Worm (Caenorhabditis elegans) whole organism, L1 larva: ENCODE results near the gene srh-44.

Experiments used
- C04F5.9 ChIP-seq: sonication (generic microtip); optimal IDR thresholded peaks from 2 replicates; lab custom pipeline; 2016; ENCODE audit warnings: missing genetic modification characterization, missing compliant biosample characterization
- Y116A8C.19 ChIP-seq: sonication (generic microtip); optimal IDR thresholded peaks from 2 replicates; lab custom pipeline; 2016; ENCODE audit warnings: missing compliant biosample characterization, missing genetic modification characterization, borderline replicate concordance
- aly-2 ChIP-seq: fragments of 150-350 bp; optimal IDR thresholded peaks from 2 replicates; lab custom pipeline; 2014; ENCODE audit warnings: missing biosample characterization, missing genetic modification characterization
- ama-1 ChIP-seq: fragments of 150-350 bp; optimal IDR thresholded peaks from 2 replicates; lab custom pipeline; 2014
- blmp-1 ChIP-seq: fragments of 150-350 bp; optimal IDR thresholded peaks from 2 replicates; lab custom pipeline; 2014; ENCODE audit warnings: missing biosample characterization, missing genetic modification characterization
- ceh-63 ChIP-seq: fragments of 200-800 bp; sonication (Bioruptor generic); optimal IDR thresholded peaks from 2 replicates; lab custom pipeline; 2018; ENCODE audit warnings: mild to moderate bottlenecking, missing genetic modification characterization, missing compliant biosample characterization
- ceh-8 ChIP-seq: fragments of 200-800 bp; sonication (Bioruptor generic); optimal IDR thresholded peaks from 2 replicates; lab custom pipeline; 2018; ENCODE audit warnings: mild to moderate bottlenecking, missing genetic modification characterization, moderate library complexity, missing compliant biosample characterization
- ceh-88 ChIP-seq: fragments of 200-800 bp; sonication (Bioruptor generic); IDR thresholded peaks from 2 replicates; pipeline ENCODE4 v1.3.6; 2022; ENCODE audit warnings: missing genetic modification characterization, missing compliant biosample characterization
- ceh-90 ChIP-seq: sonication (generic microtip); optimal IDR thresholded peaks from 2 replicates; lab custom pipeline; 2016; ENCODE audit warnings: missing genetic modification characterization, missing compliant biosample characterization
- ces-1 ChIP-seq: fragments of 150-350 bp; optimal IDR thresholded peaks from 2 replicates; lab custom pipeline; 2014; ENCODE audit warnings: missing biosample characterization, missing genetic modification reagents, missing genetic modification characterization
- dpl-1 ChIP-seq, 3 experiments: fragments of 150-350 bp in 2 of 3; sonication (generic microtip) in 1 of 3; optimal IDR thresholded peaks; 2 replicates each; lab custom pipeline; 2014 to 2017; ENCODE audit warnings: missing biosample characterization in 3 of 3, missing genetic modification characterization in 3 of 3, missing genetic modification reagents in 3 of 3
- efl-1 ChIP-seq, 4 experiments: fragments of 150-350 bp; optimal IDR thresholded peaks in 3 of 4; peaks in 1 of 4; 1 replicate in 1 of 4; 2 replicates in 3 of 4; lab custom pipeline; 2014; ENCODE audit warnings: missing biosample characterization in 2 of 4, missing genetic modification characterization in 2 of 4, missing genetic modification reagents in 2 of 4
- egl-27 ChIP-seq, 2 experiments: fragments of 150-350 bp in 1 of 2; sonication (generic microtip); optimal IDR thresholded peaks; 3 replicates each; lab custom pipeline; 2017 to 2018; ENCODE audit warnings: missing biosample characterization in 2 of 2, missing genetic modification characterization in 2 of 2, missing genetic modification reagents in 2 of 2
- elt-3 ChIP-seq, 6 experiments: fragments of 150-350 bp in 1 of 6; sonication (generic microtip); optimal IDR thresholded peaks; 2 replicates each; lab custom pipeline; 2017 to 2018; ENCODE audit warnings: missing biosample characterization in 6 of 6, missing genetic modification characterization in 6 of 6, inconsistent platforms in 1 of 6
- ets-5 ChIP-seq: fragments of 200-800 bp; sonication (Bioruptor generic); IDR thresholded peaks from 2 replicates; pipeline ENCODE4 v1.3.6; 2022; ENCODE audit warnings: missing genetic modification characterization, missing compliant biosample characterization
- fkh-4 ChIP-seq: sonication (generic microtip); optimal IDR thresholded peaks from 2 replicates; lab custom pipeline; 2016; ENCODE audit warnings: missing compliant biosample characterization, missing genetic modification characterization, borderline replicate concordance
- fkh-8 ChIP-seq: sonication (generic microtip); optimal IDR thresholded peaks from 2 replicates; lab custom pipeline; 2016; ENCODE audit warnings: mild to moderate bottlenecking, missing genetic modification characterization, missing compliant biosample characterization
- fos-1 ChIP-seq: fragments of 150-350 bp; optimal IDR thresholded peaks from 2 replicates; lab custom pipeline; 2014; ENCODE audit warnings: missing biosample characterization, missing genetic modification characterization
- hlh-4 ChIP-seq: sonication (generic microtip); optimal IDR thresholded peaks from 2 replicates; lab custom pipeline; 2016; ENCODE audit warnings: mild to moderate bottlenecking, missing genetic modification characterization, missing compliant biosample characterization
- irx-1 ChIP-seq: sonication (generic microtip); optimal IDR thresholded peaks from 2 replicates; lab custom pipeline; 2016; ENCODE audit warnings: missing genetic modification characterization, missing compliant biosample characterization
- lin-13 ChIP-seq: fragments of 150-350 bp; optimal IDR thresholded peaks from 2 replicates; lab custom pipeline; 2014; ENCODE audit warnings: missing biosample characterization, missing genetic modification reagents, missing genetic modification characterization
- lin-14 ChIP-seq: fragments of 200-800 bp; sonication (Bioruptor generic); optimal IDR thresholded peaks from 2 replicates; lab custom pipeline; 2018; ENCODE audit warnings: mild to moderate bottlenecking, missing genetic modification characterization, moderate library complexity, missing compliant biosample characterization
- lin-15B ChIP-seq: fragments of 150-350 bp; sonication (generic microtip); optimal IDR thresholded peaks from 3 replicates; lab custom pipeline; 2014; ENCODE audit warnings: missing biosample characterization, missing genetic modification characterization
- lin-35 ChIP-seq, 2 experiments: fragments of 150-350 bp; optimal IDR thresholded peaks; 2 replicates each; lab custom pipeline; 2014; ENCODE audit warnings: missing biosample characterization in 2 of 2, missing genetic modification characterization in 2 of 2, missing genetic modification reagents in 2 of 2
- lsy-2 ChIP-seq, 2 experiments: fragments of 150-350 bp; optimal IDR thresholded peaks; 2 replicates each; lab custom pipeline; 2014; ENCODE audit warnings: missing biosample characterization in 2 of 2, missing genetic modification characterization in 2 of 2
- mab-9 ChIP-seq: fragments of 200-800 bp; sonication (Bioruptor generic); IDR thresholded peaks from 2 replicates; pipeline ENCODE4 v1.3.6; 2022; ENCODE audit warnings: missing genetic modification reagents, missing genetic modification characterization, missing compliant biosample characterization
- mdl-1 ChIP-seq, 2 experiments: fragments of 150-350 bp; optimal IDR thresholded peaks; 2 replicates each; lab custom pipeline; 2014 to 2017; ENCODE audit warnings: missing biosample characterization in 2 of 2, missing genetic modification characterization in 2 of 2, inconsistent platforms in 1 of 2
- mep-1 ChIP-seq: fragments of 150-350 bp; optimal IDR thresholded peaks from 2 replicates; lab custom pipeline; 2014; ENCODE audit warnings: missing biosample characterization, missing genetic modification characterization
- nhr-19 ChIP-seq: fragments of 200-800 bp; sonication (Bioruptor generic); conservative IDR thresholded peaks from 2 replicates; pipeline ENCODE4 v1.3.6; 2022; ENCODE audit warnings: missing genetic modification characterization, missing compliant biosample characterization
- nhr-20 ChIP-seq: sonication (generic microtip); optimal IDR thresholded peaks from 2 replicates; lab custom pipeline; 2016; ENCODE audit warnings: mild to moderate bottlenecking, missing genetic modification characterization, missing compliant biosample characterization
- nhr-237 ChIP-seq: fragments of 150-350 bp; optimal IDR thresholded peaks from 2 replicates; lab custom pipeline; 2014; ENCODE audit warnings: missing biosample characterization, missing genetic modification characterization
- nhr-47 ChIP-seq: sonication (generic microtip); optimal IDR thresholded peaks from 2 replicates; lab custom pipeline; 2016; ENCODE audit warnings: mild to moderate bottlenecking, missing genetic modification characterization, moderate library complexity, missing compliant biosample characterization
- nhr-71 ChIP-seq: sonication (generic microtip); optimal IDR thresholded peaks from 2 replicates; lab custom pipeline; 2016; ENCODE audit warnings: mild to moderate bottlenecking, missing genetic modification characterization, moderate library complexity, missing compliant biosample characterization
- nhr-76 ChIP-seq: sonication (generic microtip); optimal IDR thresholded peaks from 2 replicates; lab custom pipeline; 2017; ENCODE audit warnings: missing biosample characterization, missing genetic modification characterization
- nhr-77 ChIP-seq: fragments of 150-350 bp; optimal IDR thresholded peaks from 2 replicates; lab custom pipeline; 2014; ENCODE audit warnings: missing biosample characterization, missing genetic modification characterization
- nhr-84 ChIP-seq: sonication (generic microtip); optimal IDR thresholded peaks from 2 replicates; lab custom pipeline; 2017; ENCODE audit warnings: missing biosample characterization, missing genetic modification characterization
- nhr-85 ChIP-seq: sonication (generic microtip); peaks from one replicate; lab custom pipeline; 2016; ENCODE audit warnings: missing genetic modification characterization, inconsistent platforms, missing compliant biosample characterization
- nhr-90 ChIP-seq: sonication (generic microtip); optimal IDR thresholded peaks from 2 replicates; lab custom pipeline; 2016; ENCODE audit warnings: mild to moderate bottlenecking, missing genetic modification characterization, missing compliant biosample characterization; ENCODE audit not compliant: poor library complexity
- pax-3 ChIP-seq: fragments of 200-800 bp; sonication (Bioruptor generic); optimal IDR thresholded peaks from 2 replicates; lab custom pipeline; 2018; ENCODE audit warnings: mild to moderate bottlenecking, missing genetic modification characterization, moderate library complexity, missing compliant biosample characterization
- pqm-1 ChIP-seq: sonication (generic microtip); optimal IDR thresholded peaks from 3 replicates; lab custom pipeline; 2017; ENCODE audit warnings: missing biosample characterization, missing genetic modification characterization
- rnt-1 ChIP-seq: sonication (generic microtip); optimal IDR thresholded peaks from 2 replicates; lab custom pipeline; 2016; ENCODE audit warnings: mild to moderate bottlenecking, missing genetic modification characterization, moderate library complexity, missing compliant biosample characterization
- skn-1 ChIP-seq: fragments of 150-350 bp; optimal IDR thresholded peaks from 2 replicates; lab custom pipeline; 2014; ENCODE audit warnings: missing biosample characterization, missing genetic modification characterization
- snpc-4 ChIP-seq: fragments of 150-350 bp; optimal IDR thresholded peaks from 2 replicates; lab custom pipeline; 2014; ENCODE audit warnings: missing biosample characterization, missing genetic modification characterization
- snu-23 ChIP-seq: sonication (generic microtip); optimal IDR thresholded peaks from 2 replicates; lab custom pipeline; 2016; ENCODE audit warnings: missing genetic modification characterization, missing compliant biosample characterization
- sptf-1 ChIP-seq: fragments of 150-350 bp; optimal IDR thresholded peaks from 2 replicates; lab custom pipeline; 2014; ENCODE audit warnings: missing biosample characterization, missing genetic modification characterization
- sup-37 ChIP-seq: fragments of 200-800 bp; sonication (Bioruptor generic); optimal IDR thresholded peaks from 2 replicates; lab custom pipeline; 2018; ENCODE audit warnings: mild to moderate bottlenecking, missing genetic modification characterization, missing compliant biosample characterization
- unc-98 ChIP-seq: fragments of 200-800 bp; sonication (Bioruptor generic); IDR thresholded peaks from 2 replicates; pipeline ENCODE4 v1.3.6; 2022; ENCODE audit warnings: missing genetic modification characterization, missing compliant biosample characterization
- xbp-1 ChIP-seq: sonication (generic microtip); optimal IDR thresholded peaks from 2 replicates; lab custom pipeline; 2016; ENCODE audit warnings: missing genetic modification characterization, missing compliant biosample characterization
- zag-1 ChIP-seq: fragments of 150-350 bp; optimal IDR thresholded peaks from 2 replicates; lab custom pipeline; 2014; ENCODE audit warnings: missing biosample characterization, missing genetic modification characterization
- zip-4 ChIP-seq: fragments of 200-800 bp; sonication (Bioruptor generic); optimal IDR thresholded peaks from 2 replicates; lab custom pipeline; 2018; ENCODE audit warnings: mild to moderate bottlenecking, missing genetic modification characterization, moderate library complexity, missing compliant biosample characterization
- ztf-11 ChIP-seq, 2 experiments: sonication (generic microtip); optimal IDR thresholded peaks; 2 replicates each; lab custom pipeline; 2016 to 2017; ENCODE audit warnings: missing genetic modification characterization in 2 of 2, missing biosample characterization in 1 of 2, missing compliant biosample characterization in 1 of 2

The srh-44 gene

DNA sequence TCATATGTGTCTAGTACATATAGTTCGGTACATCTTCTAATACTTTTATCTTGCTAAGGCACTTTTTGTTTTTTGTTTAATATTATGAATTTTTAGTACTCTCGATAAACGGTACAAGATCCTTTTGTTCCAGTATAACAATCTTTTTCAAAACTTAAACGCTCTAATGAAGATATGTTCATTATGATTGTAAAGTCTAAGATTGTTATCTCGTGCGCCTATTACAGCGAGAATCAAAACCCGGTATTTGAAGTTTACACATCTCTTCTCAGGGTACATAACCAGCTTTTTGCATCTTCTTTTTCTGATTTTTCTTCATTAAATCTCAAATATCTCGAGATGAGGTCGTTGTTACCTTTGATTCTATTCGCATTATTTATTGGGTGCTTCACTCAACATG, 26.9 kb upstream of the srh-44 start, which contains the start of gene B0334.13:
B0334.13 (plus strand) TSS at position 301 of the 400 bp plus-strand sequence.
- TF ChIP-seq fos-1 (tag; lab: Kevin White, UChicago) (no peak), mab-9 (no peak), fkh-4 (tag; lab: Kevin White, UChicago) (no peak), pqm-1 (tag; lab: Kevin White, UChicago) (no peak), hlh-4 (no peak), nhr-76 (tag; lab: Kevin White, UChicago) (no peak), fkh-8 (no peak)

- TF ChIP-seq nhr-85 (tag; lab: Kevin White, UChicago), result peak; percentile 87
- TF ChIP-seq ceh-90 (tag; lab: Kevin White, UChicago), result no peak
- TF ChIP-seq snu-23, result peak; percentile 30
- no peak for TF ChIP-seq fkh-4 (tag; lab: Kevin White, UChicago)
- peak; percentile 34 for TF ChIP-seq nhr-47
- peak in 1 of 3 experiments; percentile 9 for TF ChIP-seq dpl-1 (GFP tag; optimal IDR thresholded peaks at IDR 0.05; lab: Kevin White, UChicago)
- TF ChIP-seq blmp-1 (tag; lab: Kevin White, UChicago), result peak; percentile 44
- TF ChIP-seq lin-35 (GFP tag; optimal IDR thresholded peaks at IDR 0.05; lab: Kevin White, UChicago), result peak in 1 of 2 experiments; percentile 36
- TF ChIP-seq nhr-76 (tag; lab: Kevin White, UChicago), result no peak
- peak; percentile 11 for TF ChIP-seq xbp-1 (tag; lab: Kevin White, UChicago)
- TF ChIP-seq mep-1 (tag; lab: Kevin White, UChicago), result peak; percentile 28
- no peak for TF ChIP-seq irx-1 (tag; lab: Kevin White, UChicago)
- peak; percentile 29 to 40 for TF ChIP-seq lsy-2 (tag; optimal IDR thresholded peaks at IDR 0.05; lab: Kevin White, UChicago)
- TF ChIP-seq fkh-8, result peak; percentile 76
- no peak for TF ChIP-seq mdl-1 (tag; optimal IDR thresholded peaks at IDR 0.05; lab: Kevin White, UChicago)
- peak; percentile 31 for TF ChIP-seq skn-1 (tag; lab: Kevin White, UChicago)
- TF ChIP-seq elt-3 (tag; optimal IDR thresholded peaks at IDR 0.05; lab: Kevin White, UChicago), result peak in 1 of 6 experiments; percentile 21
- no peak for TF ChIP-seq nhr-84 (tag; lab: Kevin White, UChicago)
- no peak for TF ChIP-seq efl-1 (optimal IDR thresholded peaks at IDR 0.05; lab: Kevin White, UChicago)
- peak in 1 of 2 experiments; percentile 91 for TF ChIP-seq efl-1 (GFP tag; optimal IDR thresholded peaks at IDR 0.05 in 1 of 2; lab: Kevin White, UChicago)
- TF ChIP-seq nhr-19, result peak; percentile 49
- no peak for TF ChIP-seq aly-2 (tag; lab: Kevin White, UChicago)
- TF ChIP-seq lin-14 (GFP tag; lab: Kevin White, UChicago), result peak; percentile 35
- TF ChIP-seq ztf-11 (tag; optimal IDR thresholded peaks at IDR 0.05; lab: Kevin White, UChicago), result no peak
- no peak for TF ChIP-seq ceh-63
- TF ChIP-seq nhr-20 (tag; lab: Kevin White, UChicago), result peak; percentile 64
- TF ChIP-seq nhr-90, result peak; percentile 14
- no peak for TF ChIP-seq ets-5
- TF ChIP-seq nhr-71 (tag; lab: Kevin White, UChicago), result peak; percentile 74
- no peak for TF ChIP-seq nhr-237
- TF ChIP-seq nhr-77, result no peak
- TF ChIP-seq pax-3 (tag; lab: Kevin White, UChicago), result no peak
Measured at ce11 chrII:11492843-11493242, 22.0 kb upstream of the srh-44 start, which contains the start of gene hacl-1. hacl-1 (minus strand) TSS chrII:11492963.

DNA sequence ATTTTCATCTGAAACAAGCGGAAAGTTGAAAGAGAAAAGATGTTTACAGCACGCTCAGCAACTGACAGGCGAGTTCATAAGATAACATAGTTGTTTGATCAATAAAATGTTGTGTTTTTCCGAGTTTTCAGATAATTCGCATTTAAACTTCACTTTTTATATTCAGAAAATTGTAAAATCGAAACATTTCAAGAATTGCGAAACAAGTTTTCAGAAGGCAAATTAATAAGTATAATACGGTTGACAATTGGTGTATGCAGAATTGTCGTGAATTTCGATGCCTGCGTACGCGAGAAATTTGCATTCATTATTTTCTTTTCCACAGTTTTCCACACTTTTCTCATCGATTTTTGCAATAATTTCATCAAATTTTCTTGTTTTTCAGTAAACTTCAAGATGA, 19.6 kb upstream of the srh-44 start, which contains the start of the genes ooc-3 and B0334.4:
ooc-3 (minus strand) TSS at position 15 of the 400 bp plus-strand sequence.
B0334.4 (plus strand) TSS at position 386 of the 400 bp plus-strand sequence.
- TF ChIP-seq C04F5.9 (tag; lab: Kevin White, UChicago), result no peak
- no peak for TF ChIP-seq ces-1 (GFP tag; lab: Kevin White, UChicago)
- no peak for TF ChIP-seq sptf-1
- peak; percentile 29 for TF ChIP-seq mep-1 (tag; lab: Kevin White, UChicago)
- TF ChIP-seq zip-4 (GFP tag; lab: Kevin White, UChicago), result peak; percentile 32
- no peak for TF ChIP-seq sup-37 (GFP tag; lab: Kevin White, UChicago)
- TF ChIP-seq ama-1 (lab: Kevin White, UChicago), result no peak
- TF ChIP-seq rnt-1, result no peak
- no peak for TF ChIP-seq snpc-4 (tag; lab: Kevin White, UChicago)
- TF ChIP-seq efl-1 (optimal IDR thresholded peaks at IDR 0.05; lab: Kevin White, UChicago), result peak; percentile 38 to 58
- peak; percentile 56 to 85 for TF ChIP-seq efl-1 (GFP tag; optimal IDR thresholded peaks at IDR 0.05 in 1 of 2; lab: Kevin White, UChicago)
- TF ChIP-seq zag-1 (tag; lab: Kevin White, UChicago), result no peak
- TF ChIP-seq ceh-8 (GFP tag; lab: Kevin White, UChicago), result no peak
- TF ChIP-seq Y116A8C.19 (tag; lab: Kevin White, UChicago), result no peak
- no peak for TF ChIP-seq egl-27 (tag; optimal IDR thresholded peaks at IDR 0.05; lab: Kevin White, UChicago)
- TF ChIP-seq unc-98, result no peak
- no peak for TF ChIP-seq lin-15B
- no peak for TF ChIP-seq ceh-88 (GFP tag; lab: Robert Waterston, UW)
- no peak for TF ChIP-seq lin-13 (GFP tag; lab: Kevin White, UChicago)
